Fruit fly (Drosophila melanogaster) whole organism: ENCODE data around the gene wam.

Experiments used
- CG8478 ChIP-seq: fragments of >200 bp; optimal IDR thresholded peaks from 2 replicates; lab custom pipeline; 2018; ENCODE audit warnings: inconsistent platforms
- Dll ChIP-seq: fragments of >200 bp; optimal IDR thresholded peaks from 2 replicates; lab custom pipeline; 2017
- EcR ChIP-seq, 2 experiments: fragments of >200 bp; optimal IDR thresholded peaks; 2 replicates each; lab custom pipeline; 2017; ENCODE audit warnings: missing biosample characterization in 2 of 2, missing genetic modification characterization in 2 of 2, missing genetic modification reagents in 2 of 2
- psq ChIP-seq: fragments of >200 bp; optimal IDR thresholded peaks from 2 replicates; lab custom pipeline; 2017
- usp ChIP-seq: fragments of >200 bp; optimal IDR thresholded peaks from 2 replicates; lab custom pipeline; 2017; ENCODE audit warnings: missing biosample characterization, missing genetic modification characterization, mixed read lengths

dm6 chr3R:23295360-23295772, 7.5 kb upstream of the wam start:
- no peak for TF ChIP-seq psq (lab: Kevin White, UChicago)
- TF ChIP-seq usp (GFP tag; lab: Kevin White, UChicago), result no peak
- no peak for TF ChIP-seq EcR (GFP tag; optimal IDR thresholded peaks at IDR 0.05; lab: Kevin White, UChicago)
- peak; percentile 70 for TF ChIP-seq Dll (lab: Kevin White, UChicago)
- TF ChIP-seq CG8478, result peak; percentile 90
